Worm (Caenorhabditis elegans) whole organism, early embryonic: Measurements from ENCODE around the gene F08C6.5.

ENCODE experiments used
- F13C5.2 ChIP-seq: sonication (generic microtip); optimal IDR thresholded peaks from 2 replicates; lab custom pipeline; 2017; ENCODE audit warnings: mild to moderate bottlenecking, missing genetic modification characterization, inconsistent platforms, missing compliant biosample characterization
- flt-1 ChIP-seq: fragments of 200-800 bp; sonication (Bioruptor generic); IDR thresholded peaks from 2 replicates; pipeline ENCODE4 v1.3.6; 2022; ENCODE audit warnings: missing genetic modification characterization, missing compliant biosample characterization
- scrt-1 ChIP-seq: fragments of 200-800 bp; sonication (Bioruptor generic); IDR thresholded peaks from 2 replicates; pipeline ENCODE4 v1.3.6; 2022; ENCODE audit warnings: missing genetic modification characterization, missing compliant biosample characterization
- tbx-37 ChIP-seq: fragments of 200-800 bp; sonication (Bioruptor generic); conservative IDR thresholded peaks from 2 replicates; pipeline ENCODE4 v1.3.6; 2022; ENCODE audit warnings: missing genetic modification reagents, missing genetic modification characterization, missing compliant biosample characterization

- no peak for TF ChIP-seq tbx-37 (GFP tag; lab: Robert Waterston, UW)
- TF ChIP-seq F13C5.2 (tag; lab: Kevin White, UChicago), result no peak
- no peak for TF ChIP-seq scrt-1 (GFP tag; lab: Robert Waterston, UW)
- TF ChIP-seq flt-1 (GFP tag; lab: Robert Waterston, UW), result no peak
Observed at ce11 chrX:7577458-7578158, 18.4 kb downstream of the F08C6.5 start.
